Fruit fly (Drosophila melanogaster) whole organism: ENCODE measurements around the gene CG34282.

Source experiments
- CG8478 ChIP-seq: fragments of >200 bp; optimal IDR thresholded peaks from 2 replicates; lab custom pipeline; 2018; ENCODE audit warnings: inconsistent platforms
- Dll ChIP-seq: fragments of >200 bp; optimal IDR thresholded peaks from 2 replicates; lab custom pipeline; 2017
- EcR ChIP-seq, 2 experiments: fragments of >200 bp; optimal IDR thresholded peaks; 2 replicates each; lab custom pipeline; 2017; ENCODE audit warnings: missing biosample characterization in 2 of 2, missing genetic modification characterization in 2 of 2, missing genetic modification reagents in 2 of 2
- pan ChIP-seq: fragments of >200 bp; optimal IDR thresholded peaks from 2 replicates; lab custom pipeline; 2017
- psq ChIP-seq: fragments of >200 bp; optimal IDR thresholded peaks from 2 replicates; lab custom pipeline; 2017
- usp ChIP-seq: fragments of >200 bp; optimal IDR thresholded peaks from 2 replicates; lab custom pipeline; 2017; ENCODE audit warnings: missing biosample characterization, missing genetic modification characterization, mixed read lengths

DNA sequence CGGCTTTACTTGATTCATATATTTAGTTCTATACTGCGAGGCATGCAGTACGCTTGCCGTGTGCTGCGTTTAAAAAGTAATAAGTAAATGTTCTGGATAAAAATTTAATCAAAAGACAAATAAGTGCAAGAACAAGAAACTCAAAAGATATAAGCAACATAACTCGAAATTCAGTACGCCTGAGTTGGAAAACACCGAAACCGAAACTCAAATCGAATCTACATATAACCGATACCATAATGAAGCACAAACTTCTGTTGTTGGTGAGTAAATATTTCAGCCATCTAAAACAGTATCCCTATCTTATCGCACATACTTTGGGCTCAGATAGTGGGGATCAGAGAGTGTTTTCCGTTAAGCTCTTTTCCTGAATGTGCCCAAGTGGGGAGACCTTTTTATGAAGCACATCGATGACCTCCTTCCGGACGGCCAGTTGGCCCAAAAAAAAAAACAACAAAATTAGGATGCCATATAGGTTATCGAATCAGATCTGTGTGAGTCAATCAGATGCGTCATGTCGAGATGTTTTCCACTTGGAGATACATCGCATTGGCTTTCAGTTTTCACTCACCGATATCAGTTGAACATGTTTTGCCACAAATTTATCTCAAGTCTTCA lies 23.8 kb upstream of the CG34282 start, which contains the start of gene CG31230:
- TF ChIP-seq EcR (GFP tag; optimal IDR thresholded peaks at IDR 0.05; lab: Kevin White, UChicago) = no peak
- no peak for TF ChIP-seq Dll
- no peak for TF ChIP-seq psq (lab: Kevin White, UChicago)
- TF ChIP-seq pan (lab: Kevin White, UChicago) = no peak
- no peak for TF ChIP-seq usp
- TF ChIP-seq CG8478 (lab: Kevin White, UChicago) = no peak
